Worm (Caenorhabditis elegans): Measurements from ENCODE around the gene Y59A8B.19.

- no peak for TF ChIP-seq odd-2 (tag; optimal IDR thresholded peaks at IDR 0.05)
- no peak for TF ChIP-seq ceh-34 (tag; optimal IDR thresholded peaks at IDR 0.05)
- no peak for TF ChIP-seq sox-4 (tag; optimal IDR thresholded peaks at IDR 0.05)
Observed at ce11 chrV:17985960-17986359, 21.1 kb upstream of the Y59A8B.19 start, which contains the start of gene Y59A8B.21.

Measured in whole organism, late embryonic.